Worm (Caenorhabditis elegans) whole organism, L1 larva: ENCODE results near the gene metl-9.
A peak's percentile ranks its signal among the peaks of the same experiment; 100 is the strongest.

Experiments
- F16B12.6 ChIP-seq: fragments of 150-350 bp; optimal IDR thresholded peaks from 2 replicates; lab custom pipeline; 2014; ENCODE audit warnings: missing biosample characterization, missing genetic modification characterization
- blmp-1 ChIP-seq: fragments of 150-350 bp; optimal IDR thresholded peaks from 2 replicates; lab custom pipeline; 2014; ENCODE audit warnings: missing biosample characterization, missing genetic modification characterization
- ceh-8 ChIP-seq: fragments of 200-800 bp; sonication (Bioruptor generic); optimal IDR thresholded peaks from 2 replicates; lab custom pipeline; 2018; ENCODE audit warnings: mild to moderate bottlenecking, missing genetic modification characterization, moderate library complexity, missing compliant biosample characterization
- ceh-90 ChIP-seq: sonication (generic microtip); optimal IDR thresholded peaks from 2 replicates; lab custom pipeline; 2016; ENCODE audit warnings: missing genetic modification characterization, missing compliant biosample characterization
- ces-1 ChIP-seq: fragments of 150-350 bp; optimal IDR thresholded peaks from 2 replicates; lab custom pipeline; 2014; ENCODE audit warnings: missing biosample characterization, missing genetic modification reagents, missing genetic modification characterization
- dsc-1 ChIP-seq: sonication (generic microtip); optimal IDR thresholded peaks from 2 replicates; lab custom pipeline; 2016; ENCODE audit warnings: mild to moderate bottlenecking, missing genetic modification characterization, missing compliant biosample characterization
- efl-1 ChIP-seq, 4 experiments: fragments of 150-350 bp; optimal IDR thresholded peaks in 3 of 4; peaks in 1 of 4; 1 replicate in 1 of 4; 2 replicates in 3 of 4; lab custom pipeline; 2014; ENCODE audit warnings: missing biosample characterization in 2 of 4, missing genetic modification characterization in 2 of 4, missing genetic modification reagents in 2 of 4
- egl-13 ChIP-seq: sonication (generic microtip); optimal IDR thresholded peaks from 2 replicates; lab custom pipeline; 2016; ENCODE audit warnings: missing genotype, missing genetic modification reagents, missing genetic modification characterization, missing compliant biosample characterization
- egl-27 ChIP-seq, 2 experiments: fragments of 150-350 bp in 1 of 2; sonication (generic microtip); optimal IDR thresholded peaks; 3 replicates each; lab custom pipeline; 2017 to 2018; ENCODE audit warnings: missing biosample characterization in 2 of 2, missing genetic modification characterization in 2 of 2, missing genetic modification reagents in 2 of 2
- fkh-4 ChIP-seq: sonication (generic microtip); optimal IDR thresholded peaks from 2 replicates; lab custom pipeline; 2016; ENCODE audit warnings: missing compliant biosample characterization, missing genetic modification characterization, borderline replicate concordance
- hlh-4 ChIP-seq: sonication (generic microtip); optimal IDR thresholded peaks from 2 replicates; lab custom pipeline; 2016; ENCODE audit warnings: mild to moderate bottlenecking, missing genetic modification characterization, missing compliant biosample characterization
- irx-1 ChIP-seq: sonication (generic microtip); optimal IDR thresholded peaks from 2 replicates; lab custom pipeline; 2016; ENCODE audit warnings: missing genetic modification characterization, missing compliant biosample characterization
- lin-14 ChIP-seq: fragments of 200-800 bp; sonication (Bioruptor generic); optimal IDR thresholded peaks from 2 replicates; lab custom pipeline; 2018; ENCODE audit warnings: mild to moderate bottlenecking, missing genetic modification characterization, moderate library complexity, missing compliant biosample characterization
- lin-15B ChIP-seq: fragments of 150-350 bp; sonication (generic microtip); optimal IDR thresholded peaks from 3 replicates; lab custom pipeline; 2014; ENCODE audit warnings: missing biosample characterization, missing genetic modification characterization
- lir-3 ChIP-seq: sonication (generic microtip); optimal IDR thresholded peaks from 2 replicates; lab custom pipeline; 2016; ENCODE audit warnings: mild to moderate bottlenecking, missing genetic modification characterization, moderate library complexity, missing compliant biosample characterization; ENCODE audit not compliant: poor library complexity
- lsy-2 ChIP-seq, 2 experiments: fragments of 150-350 bp; optimal IDR thresholded peaks; 2 replicates each; lab custom pipeline; 2014; ENCODE audit warnings: missing biosample characterization in 2 of 2, missing genetic modification characterization in 2 of 2
- mab-9 ChIP-seq: fragments of 200-800 bp; sonication (Bioruptor generic); IDR thresholded peaks from 2 replicates; pipeline ENCODE4 v1.3.6; 2022; ENCODE audit warnings: missing genetic modification reagents, missing genetic modification characterization, missing compliant biosample characterization
- mdl-1 ChIP-seq, 2 experiments: fragments of 150-350 bp; optimal IDR thresholded peaks; 2 replicates each; lab custom pipeline; 2014 to 2017; ENCODE audit warnings: missing biosample characterization in 2 of 2, missing genetic modification characterization in 2 of 2, inconsistent platforms in 1 of 2
- nhr-19 ChIP-seq: fragments of 200-800 bp; sonication (Bioruptor generic); conservative IDR thresholded peaks from 2 replicates; pipeline ENCODE4 v1.3.6; 2022; ENCODE audit warnings: missing genetic modification characterization, missing compliant biosample characterization
- nhr-28 ChIP-seq: fragments of 150-350 bp; optimal IDR thresholded peaks from 2 replicates; lab custom pipeline; 2014; ENCODE audit warnings: missing biosample characterization, missing genetic modification characterization
- nhr-71 ChIP-seq: sonication (generic microtip); optimal IDR thresholded peaks from 2 replicates; lab custom pipeline; 2016; ENCODE audit warnings: mild to moderate bottlenecking, missing genetic modification characterization, moderate library complexity, missing compliant biosample characterization
- nhr-76 ChIP-seq: sonication (generic microtip); optimal IDR thresholded peaks from 2 replicates; lab custom pipeline; 2017; ENCODE audit warnings: missing biosample characterization, missing genetic modification characterization
- nhr-84 ChIP-seq: sonication (generic microtip); optimal IDR thresholded peaks from 2 replicates; lab custom pipeline; 2017; ENCODE audit warnings: missing biosample characterization, missing genetic modification characterization
- nhr-85 ChIP-seq: sonication (generic microtip); peaks from one replicate; lab custom pipeline; 2016; ENCODE audit warnings: missing genetic modification characterization, inconsistent platforms, missing compliant biosample characterization
- pag-3 ChIP-seq: sonication (generic microtip); optimal IDR thresholded peaks from 2 replicates; lab custom pipeline; 2017; ENCODE audit warnings: missing genetic modification characterization, mild to moderate bottlenecking, missing compliant biosample characterization, antibody characterized with exemption, borderline replicate concordance; ENCODE audit not compliant: insufficient read depth
- rnt-1 ChIP-seq: sonication (generic microtip); optimal IDR thresholded peaks from 2 replicates; lab custom pipeline; 2016; ENCODE audit warnings: mild to moderate bottlenecking, missing genetic modification characterization, moderate library complexity, missing compliant biosample characterization
- skn-1 ChIP-seq: fragments of 150-350 bp; optimal IDR thresholded peaks from 2 replicates; lab custom pipeline; 2014; ENCODE audit warnings: missing biosample characterization, missing genetic modification characterization
- snpc-4 ChIP-seq: fragments of 150-350 bp; optimal IDR thresholded peaks from 2 replicates; lab custom pipeline; 2014; ENCODE audit warnings: missing biosample characterization, missing genetic modification characterization
- snu-23 ChIP-seq: sonication (generic microtip); optimal IDR thresholded peaks from 2 replicates; lab custom pipeline; 2016; ENCODE audit warnings: missing genetic modification characterization, missing compliant biosample characterization
- sox-4 ChIP-seq: sonication (generic microtip); optimal IDR thresholded peaks from 2 replicates; lab custom pipeline; 2016; ENCODE audit warnings: missing genetic modification characterization, missing compliant biosample characterization
- sptf-1 ChIP-seq: fragments of 150-350 bp; optimal IDR thresholded peaks from 2 replicates; lab custom pipeline; 2014; ENCODE audit warnings: missing biosample characterization, missing genetic modification characterization
- sup-37 ChIP-seq: fragments of 200-800 bp; sonication (Bioruptor generic); optimal IDR thresholded peaks from 2 replicates; lab custom pipeline; 2018; ENCODE audit warnings: mild to moderate bottlenecking, missing genetic modification characterization, missing compliant biosample characterization
- swsn-7 ChIP-seq: sonication (generic microtip); optimal IDR thresholded peaks from 2 replicates; lab custom pipeline; 2016; ENCODE audit warnings: missing genetic modification characterization, missing compliant biosample characterization
- tbx-2 ChIP-seq: sonication (generic microtip); optimal IDR thresholded peaks from 2 replicates; lab custom pipeline; 2016; ENCODE audit warnings: missing genetic modification characterization, missing compliant biosample characterization
- tlp-1 ChIP-seq: fragments of 150-350 bp; optimal IDR thresholded peaks from 2 replicates; lab custom pipeline; 2014; ENCODE audit warnings: missing biosample characterization, missing genetic modification characterization
- unc-62 ChIP-seq: fragments of 150-350 bp; optimal IDR thresholded peaks from 2 replicates; lab custom pipeline; 2014; ENCODE audit warnings: missing biosample characterization, missing genetic modification reagents, missing genetic modification characterization
- unc-86 ChIP-seq: sonication (generic microtip); optimal IDR thresholded peaks from 2 replicates; lab custom pipeline; 2016; ENCODE audit warnings: missing genetic modification characterization, missing compliant biosample characterization
- zip-4 ChIP-seq: fragments of 200-800 bp; sonication (Bioruptor generic); optimal IDR thresholded peaks from 2 replicates; lab custom pipeline; 2018; ENCODE audit warnings: mild to moderate bottlenecking, missing genetic modification characterization, moderate library complexity, missing compliant biosample characterization

Gene metl-9

ce11 chrX:5199245-5199644 lies 20.3 kb upstream of the metl-9 start:
- no peak for TF ChIP-seq lir-3 (tag; lab: Kevin White, UChicago)
- no peak for TF ChIP-seq sptf-1 (tag; lab: Kevin White, UChicago)
- TF ChIP-seq lin-14 (GFP tag; lab: Kevin White, UChicago) = peak; percentile 58
- TF ChIP-seq nhr-71 (tag; lab: Kevin White, UChicago) = peak; percentile 46
- no peak for TF ChIP-seq sox-4
- peak; percentile 76 for TF ChIP-seq rnt-1 (tag; lab: Kevin White, UChicago)
- peak; percentile 20 for TF ChIP-seq snu-23 (GFP tag; lab: Kevin White, UChicago)
- TF ChIP-seq mdl-1 (tag; optimal IDR thresholded peaks at IDR 0.05; lab: Kevin White, UChicago) = peak in 1 of 2 experiments; percentile 10
- TF ChIP-seq nhr-19 (GFP tag; lab: Robert Waterston, UW) = peak; percentile 39
- no peak for TF ChIP-seq zip-4

ce11 chrX:5197440-5197839 lies 18.5 kb upstream of the metl-9 start:
- no peak for TF ChIP-seq ceh-8 (GFP tag; lab: Kevin White, UChicago)
- no peak for TF ChIP-seq lsy-2 (tag; optimal IDR thresholded peaks at IDR 0.05; lab: Kevin White, UChicago)
- TF ChIP-seq mab-9 (GFP tag; lab: Robert Waterston, UW) = no peak
- TF ChIP-seq egl-27 (tag; optimal IDR thresholded peaks at IDR 0.05; lab: Kevin White, UChicago) = no peak
- TF ChIP-seq nhr-28 = no peak
- no peak for TF ChIP-seq egl-13
- TF ChIP-seq sup-37 = no peak
- peak; percentile 22 for TF ChIP-seq rnt-1 (tag; lab: Kevin White, UChicago)
- TF ChIP-seq lin-14 (GFP tag; lab: Kevin White, UChicago) = peak; percentile 43
- no peak for TF ChIP-seq zip-4
- TF ChIP-seq hlh-4 (tag; lab: Kevin White, UChicago) = no peak
- TF ChIP-seq nhr-19 (GFP tag; lab: Robert Waterston, UW) = 0 out of 2 replicates have a peak, but pooled peaks have one; percentile 7
- TF ChIP-seq tlp-1 (tag; lab: Kevin White, UChicago) = no peak
- TF ChIP-seq skn-1 = no peak
- TF ChIP-seq ces-1 = no peak
- TF ChIP-seq nhr-85 (tag; lab: Kevin White, UChicago) = no peak
- peak; percentile 28 for TF ChIP-seq nhr-71 (tag; lab: Kevin White, UChicago)

ce11 chrX:5195462-5196160 lies 16.7 kb upstream of the metl-9 start, which contains the start of gene pqn-62:
TSS of gene pqn-62 (plus strand) at chrX:5196110.
- TF ChIP-seq unc-86 (tag; lab: Kevin White, UChicago) (no peak), pag-3 (tag; lab: Kevin White, UChicago) (peak; percentile 65), nhr-71 (tag; lab: Kevin White, UChicago) (peak; percentile 43), unc-62 (GFP tag; lab: Kevin White, UChicago) (no peak), lin-14 (GFP tag; lab: Kevin White, UChicago) (peak; percentile 59)
- TF ChIP-seq, all 84 proteins: peak for 3

- TF ChIP-seq snpc-4 (tag; lab: Kevin White, UChicago) = no peak
- TF ChIP-seq ceh-90 (tag; lab: Kevin White, UChicago) = no peak
- no peak for TF ChIP-seq nhr-76 (tag; lab: Kevin White, UChicago)
- TF ChIP-seq mab-9 (GFP tag; lab: Robert Waterston, UW) = no peak
- no peak for TF ChIP-seq nhr-84
- TF ChIP-seq lin-15B (tag; lab: Kevin White, UChicago) = no peak
- TF ChIP-seq egl-13 = no peak
- TF ChIP-seq blmp-1 (tag; lab: Kevin White, UChicago) = no peak
- TF ChIP-seq tlp-1 (tag; lab: Kevin White, UChicago) = no peak
- TF ChIP-seq swsn-7 (tag; lab: Kevin White, UChicago) = no peak
- TF ChIP-seq efl-1 (optimal IDR thresholded peaks at IDR 0.05; lab: Kevin White, UChicago) = no peak
- TF ChIP-seq efl-1 (GFP tag; optimal IDR thresholded peaks at IDR 0.05 in 1 of 2; lab: Kevin White, UChicago) = peak in 1 of 2 experiments; percentile 18
- TF ChIP-seq unc-86 (tag; lab: Kevin White, UChicago) = no peak
- TF ChIP-seq irx-1 = no peak
- TF ChIP-seq tbx-2 (tag; lab: Kevin White, UChicago) = no peak
- peak; percentile 94 for TF ChIP-seq dsc-1 (tag; lab: Kevin White, UChicago)
- no peak for TF ChIP-seq hlh-4 (tag; lab: Kevin White, UChicago)
- peak; percentile 18 for TF ChIP-seq lin-14 (GFP tag; lab: Kevin White, UChicago)
- TF ChIP-seq F16B12.6 (tag; lab: Kevin White, UChicago) = no peak
- peak; percentile 64 for TF ChIP-seq fkh-4 (tag; lab: Kevin White, UChicago)
Observed at ce11 chrX:5193402-5193801, 14.5 kb upstream of the metl-9 start.
